Worm (Caenorhabditis elegans) whole organism, early embryonic: ENCODE measurements around the gene str-60.

Experiments
- F13C5.2 ChIP-seq: sonication (generic microtip); optimal IDR thresholded peaks from 2 replicates; lab custom pipeline; 2017; ENCODE audit warnings: mild to moderate bottlenecking, missing genetic modification characterization, inconsistent platforms, missing compliant biosample characterization
- ama-1 ChIP-seq: fragments of 150-350 bp; optimal IDR thresholded peaks from 2 replicates; lab custom pipeline; 2014
- ceh-36 ChIP-seq: sonication (generic microtip); optimal IDR thresholded peaks from 2 replicates; lab custom pipeline; 2016; ENCODE audit warnings: missing genetic modification characterization, inconsistent platforms, missing compliant biosample characterization
- ets-7 ChIP-seq: sonication (generic microtip); optimal IDR thresholded peaks from 2 replicates; lab custom pipeline; 2016; ENCODE audit warnings: missing genotype, missing genetic modification characterization, missing compliant biosample characterization
- flt-1 ChIP-seq: fragments of 200-800 bp; sonication (Bioruptor generic); IDR thresholded peaks from 2 replicates; pipeline ENCODE4 v1.3.6; 2022; ENCODE audit warnings: missing genetic modification characterization, missing compliant biosample characterization
- hmbx-1 ChIP-seq: sonication (generic microtip); optimal IDR thresholded peaks from 2 replicates; lab custom pipeline; 2016; ENCODE audit warnings: mild to moderate bottlenecking, missing genetic modification characterization, missing compliant biosample characterization
- hmg-4 ChIP-seq: fragments of 200-800 bp; sonication (Bioruptor generic); optimal IDR thresholded peaks from 2 replicates; lab custom pipeline; 2018; ENCODE audit warnings: mild to moderate bottlenecking, missing genetic modification characterization, missing compliant biosample characterization
- hnd-1 ChIP-seq: sonication (generic microtip); optimal IDR thresholded peaks from 2 replicates; lab custom pipeline; 2016; ENCODE audit warnings: missing genetic modification characterization, missing compliant biosample characterization
- pes-1 ChIP-seq: fragments of 200-800 bp; sonication (Bioruptor generic); IDR thresholded peaks from 2 replicates; pipeline ENCODE4 v1.3.6; 2022; ENCODE audit warnings: missing genetic modification reagents, missing genetic modification characterization, missing compliant biosample characterization
- scrt-1 ChIP-seq: fragments of 200-800 bp; sonication (Bioruptor generic); IDR thresholded peaks from 2 replicates; pipeline ENCODE4 v1.3.6; 2022; ENCODE audit warnings: missing genetic modification characterization, missing compliant biosample characterization
- sea-1 ChIP-seq: fragments of 200-800 bp; sonication (Bioruptor generic); conservative IDR thresholded peaks from 2 replicates; pipeline ENCODE4 v1.3.6; 2022; ENCODE audit warnings: missing genetic modification characterization, missing compliant biosample characterization
- tbx-37 ChIP-seq: fragments of 200-800 bp; sonication (Bioruptor generic); conservative IDR thresholded peaks from 2 replicates; pipeline ENCODE4 v1.3.6; 2022; ENCODE audit warnings: missing genetic modification reagents, missing genetic modification characterization, missing compliant biosample characterization

DNA sequence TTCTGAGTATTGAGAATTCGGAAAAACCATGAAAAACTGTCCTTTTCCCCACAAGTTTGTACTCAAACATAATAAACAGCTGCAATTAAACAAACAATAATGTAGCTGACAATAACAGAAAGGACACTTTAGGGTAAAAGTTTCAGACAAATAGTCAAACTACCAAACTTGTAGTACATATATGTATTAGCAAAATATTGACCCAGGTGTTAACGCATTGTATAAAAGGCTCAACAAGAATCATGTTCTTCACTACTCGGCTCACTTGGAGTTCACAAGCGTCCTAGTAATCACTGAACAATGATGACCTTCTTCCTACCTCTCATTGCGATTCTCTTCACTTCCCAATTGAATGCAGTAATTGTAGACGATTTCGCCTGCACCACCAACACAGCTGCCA is 14.1 kb downstream of the str-60 start, which contains the start of gene F35E8.6:
- TF ChIP-seq scrt-1 (GFP tag; lab: Robert Waterston, UW) (no peak), hnd-1 (tag; lab: Kevin White, UChicago) (no peak), tbx-37 (GFP tag; lab: Robert Waterston, UW) (no peak), ets-7 (no peak), ceh-36 (tag; lab: Kevin White, UChicago) (no peak), hmg-4 (GFP tag; lab: Kevin White, UChicago) (no peak), sea-1 (GFP tag; lab: Robert Waterston, UW) (no peak), F13C5.2 (no peak), hmbx-1 (tag; lab: Kevin White, UChicago) (no peak), ama-1 (lab: Kevin White, UChicago) (no peak), flt-1 (GFP tag; lab: Robert Waterston, UW) (no peak), pes-1 (GFP tag; lab: Robert Waterston, UW) (no peak)
